ENCODE assay signal across 7 worm cellular contexts in genomic region chrV:5780713-5781360, ce11.
A peak's percentile ranks its signal among the peaks of the same experiment; 100 is the strongest.
TF ChIP-seq lines count a peak whose summit lies in the region.

F44E7.5 (minus strand) TSS chrV:5780922.

TF ChIP-seq in whole organism, L1 larva, 84 proteins besides CTCF, POLR2A, EP300 and RAD21 (continues in another document):
- TF ChIP-seq sptf-1 (tag; optimal IDR thresholded peaks at IDR 0.05; lab: Kevin White, UChicago), result no peak
- peak; percentile 31 to 78 (median 41) for TF ChIP-seq ceh-82 (tag; optimal IDR thresholded peaks at IDR 0.05; lab: Kevin White, UChicago)
- no peak for TF ChIP-seq mef-2 (tag; optimal IDR thresholded peaks at IDR 0.05; lab: Kevin White, UChicago)
- no peak for TF ChIP-seq efl-3 (GFP tag; optimal IDR thresholded peaks at IDR 0.05; lab: Kevin White, UChicago)
- TF ChIP-seq C34B4.2 (tag; optimal IDR thresholded peaks at IDR 0.05; lab: Kevin White, UChicago), result no peak
- TF ChIP-seq nhr-90 (tag; optimal IDR thresholded peaks at IDR 0.05; lab: Kevin White, UChicago; ENCODE audit: poor library complexity), result peak; percentile 83
- no peak for TF ChIP-seq unc-62 (GFP tag; optimal IDR thresholded peaks at IDR 0.05; lab: Kevin White, UChicago)
- peak; percentile 72 for TF ChIP-seq snu-23 (GFP tag; optimal IDR thresholded peaks at IDR 0.05; lab: Kevin White, UChicago)
- peak in 3 of 6 experiments; percentile 11 to 74 (median 51) for TF ChIP-seq elt-3 (tag; optimal IDR thresholded peaks at IDR 0.05; lab: Kevin White, UChicago)
- no peak for TF ChIP-seq ets-5 (GFP tag; IDR thresholded peaks at IDR 0.05; lab: Robert Waterston, UW)
- TF ChIP-seq pqm-1 (tag; optimal IDR thresholded peaks at IDR 0.05; lab: Kevin White, UChicago), result no peak
- TF ChIP-seq lin-14 (GFP tag; optimal IDR thresholded peaks at IDR 0.05; lab: Kevin White, UChicago), result peak; percentile 92
- no peak for TF ChIP-seq unc-30 (tag; optimal IDR thresholded peaks at IDR 0.05; lab: Kevin White, UChicago)

TF ChIP-seq in whole organism, L2 larva, 48 proteins besides CTCF, POLR2A, EP300 and RAD21 (continues in another document):
- no peak for TF ChIP-seq unc-62 (GFP tag; optimal IDR thresholded peaks at IDR 0.05; lab: Kevin White, UChicago)
- TF ChIP-seq skn-1 (tag; optimal IDR thresholded peaks at IDR 0.05; lab: Kevin White, UChicago), result no peak
- peak; percentile 65 for TF ChIP-seq gmeb-1 (tag; optimal IDR thresholded peaks at IDR 0.05; lab: Kevin White, UChicago)
- TF ChIP-seq alr-1 (tag; optimal IDR thresholded peaks at IDR 0.05; lab: Kevin White, UChicago), result no peak
- TF ChIP-seq mab-5 (tag; optimal IDR thresholded peaks at IDR 0.05; lab: Kevin White, UChicago), result no peak
- peak; percentile 91 for TF ChIP-seq fos-1 (tag; optimal IDR thresholded peaks at IDR 0.05; lab: Kevin White, UChicago)
- peak; percentile 72 for TF ChIP-seq sma-9 (GFP tag; optimal IDR thresholded peaks at IDR 0.05; lab: Kevin White, UChicago)
- TF ChIP-seq sma-9 (tag; optimal IDR thresholded peaks at IDR 0.05; lab: Kevin White, UChicago), result no peak
- peak; percentile 43 for TF ChIP-seq Y55F3AM.14 (GFP tag; optimal IDR thresholded peaks at IDR 0.05; lab: Kevin White, UChicago)
- no peak for TF ChIP-seq nhr-23 (tag; optimal IDR thresholded peaks at IDR 0.05; lab: Kevin White, UChicago)
- peak; percentile 61 to 76 for TF ChIP-seq mdl-1 (tag; optimal IDR thresholded peaks at IDR 0.05; lab: Kevin White, UChicago)
- peak; percentile 70 for TF ChIP-seq lin-13 (GFP tag; optimal IDR thresholded peaks at IDR 0.05; lab: Kevin White, UChicago)
- TF ChIP-seq nhr-12 (tag; optimal IDR thresholded peaks at IDR 0.05; lab: Kevin White, UChicago), result no peak
- peak; percentile 81 for TF ChIP-seq crh-2 (tag; optimal IDR thresholded peaks at IDR 0.05; lab: Kevin White, UChicago)

TF ChIP-seq in whole organism, L3 larva, 47 proteins besides CTCF, POLR2A, EP300 and RAD21 (continues in another document):
- TF ChIP-seq daf-12 (tag; optimal IDR thresholded peaks at IDR 0.05; lab: Kevin White, UChicago) (no peak), zag-1 (tag; optimal IDR thresholded peaks at IDR 0.05; lab: Kevin White, UChicago) (no peak), ceh-28 (tag; optimal IDR thresholded peaks at IDR 0.05; lab: Kevin White, UChicago) (no peak), R02D3.7 (tag; optimal IDR thresholded peaks at IDR 0.05; lab: Kevin White, UChicago) (peak; percentile 15), ceh-16 (tag; optimal IDR thresholded peaks at IDR 0.05; lab: Kevin White, UChicago) (no peak), ztf-11 (tag; optimal IDR thresholded peaks at IDR 0.05; lab: Kevin White, UChicago) (no peak), nhr-12 (tag; optimal IDR thresholded peaks at IDR 0.05; lab: Kevin White, UChicago) (no peak), skn-1 (tag; optimal IDR thresholded peaks at IDR 0.05; lab: Kevin White, UChicago) (peak; percentile 32), unc-62 (GFP tag; optimal IDR thresholded peaks at IDR 0.05; lab: Kevin White, UChicago) (no peak), fkh-2 (tag; optimal IDR thresholded peaks at IDR 0.05; lab: Kevin White, UChicago) (no peak), nhr-28 (tag; optimal IDR thresholded peaks at IDR 0.05; lab: Kevin White, UChicago) (no peak), ceh-9 (tag; optimal IDR thresholded peaks at IDR 0.05; lab: Kevin White, UChicago) (no peak), snpc-4 (tag; optimal IDR thresholded peaks at IDR 0.05; lab: Kevin White, UChicago) (peak; percentile 34), mml-1 (tag; optimal IDR thresholded peaks at IDR 0.05; lab: Kevin White, UChicago) (no peak)

TF ChIP-seq in whole organism, L4 larva, 104 proteins besides CTCF, POLR2A, EP300 and RAD21 (continues in another document):
- peak; percentile 14 for TF ChIP-seq nhr-76 (tag; optimal IDR thresholded peaks at IDR 0.05; lab: Kevin White, UChicago)
- TF ChIP-seq zip-11 (GFP tag; IDR thresholded peaks at IDR 0.05; lab: Robert Waterston, UW), result peak; percentile 95
- TF ChIP-seq pqm-1 (tag; optimal IDR thresholded peaks at IDR 0.05; lab: Kevin White, UChicago), result peak; percentile 71
- 0 out of 2 replicates have a peak, but pooled peaks have one; percentile 45 for TF ChIP-seq ceh-20 (GFP tag; IDR thresholded peaks at IDR 0.05; lab: Robert Waterston, UW)
- TF ChIP-seq nhr-102 (tag; optimal IDR thresholded peaks at IDR 0.05; lab: Kevin White, UChicago), result peak; percentile 43
- TF ChIP-seq mep-1 (tag; optimal IDR thresholded peaks at IDR 0.05; lab: Kevin White, UChicago), result peak; percentile 88
- peak; percentile 65 for TF ChIP-seq dmd-6 (GFP tag; IDR thresholded peaks at IDR 0.05; lab: Robert Waterston, UW)
- TF ChIP-seq nhr-48 (tag; optimal IDR thresholded peaks at IDR 0.05; lab: Kevin White, UChicago), result peak; percentile 67
- peak; percentile 29 for TF ChIP-seq cey-2 (tag; optimal IDR thresholded peaks at IDR 0.05; lab: Kevin White, UChicago; ENCODE audit: borderline replicate concordance, insufficient read depth)
- TF ChIP-seq hif-1 (tag; optimal IDR thresholded peaks at IDR 0.05; lab: Kevin White, UChicago), result peak in 1 of 2 experiments; percentile 12
- no peak; the same call in none of the 2 replicates for TF ChIP-seq lin-38 (GFP tag; IDR thresholded peaks at IDR 0.05; lab: Robert Waterston, UW)
- peak; percentile 100 for TF ChIP-seq spr-3 (GFP tag; optimal IDR thresholded peaks at IDR 0.05; lab: Kevin White, UChicago)
- no peak for TF ChIP-seq aly-2 (tag; optimal IDR thresholded peaks at IDR 0.05; lab: Kevin White, UChicago)

TF ChIP-seq in whole organism, late embryonic, 69 proteins besides CTCF, POLR2A, EP300 and RAD21:
- TF ChIP-seq ceh-31 (tag; optimal IDR thresholded peaks at IDR 0.05; lab: Kevin White, UChicago) (peak; percentile 52), ceh-19 (GFP tag; optimal IDR thresholded peaks at IDR 0.05; lab: Kevin White, UChicago) (no peak)

TF ChIP-seq in whole organism, mixed stage, embryonic, 35 proteins besides CTCF, POLR2A, EP300 and RAD21:
- TF ChIP-seq unc-120 (tag; optimal IDR thresholded peaks at IDR 0.05; lab: Kevin White, UChicago; ENCODE audit: poor library complexity, severe bottlenecking), result peak; percentile 8
- TF ChIP-seq lin-13 (tag; optimal IDR thresholded peaks at IDR 0.05; lab: Kevin White, UChicago), result no peak
- peak; percentile 2 for TF ChIP-seq ces-1 (GFP tag; optimal IDR thresholded peaks at IDR 0.05; lab: Kevin White, UChicago)
- TF ChIP-seq lsy-2 (tag; optimal IDR thresholded peaks at IDR 0.05; lab: Kevin White, UChicago), result peak; percentile 20
- peak; percentile 60 for TF ChIP-seq zip-8 (tag; optimal IDR thresholded peaks at IDR 0.05; lab: Kevin White, UChicago)
- peak; percentile 37 for TF ChIP-seq ceh-39 (tag; optimal IDR thresholded peaks at IDR 0.05; lab: Kevin White, UChicago)

TF ChIP-seq in whole organism, young adult, 124 proteins besides CTCF, POLR2A, EP300 and RAD21 (continues in another document):
- TF ChIP-seq B0261.1 (tag; optimal IDR thresholded peaks at IDR 0.05; lab: Kevin White, UChicago), result no peak
- TF ChIP-seq egrh-3 (GFP tag; IDR thresholded peaks at IDR 0.05; lab: Robert Waterston, UW), result peak; percentile 24; the same call in 1 of the 2 replicates
- no peak for TF ChIP-seq bed-1 (GFP tag; IDR thresholded peaks at IDR 0.05; lab: Robert Waterston, UW)
- no peak for TF ChIP-seq athp-1 (tag; optimal IDR thresholded peaks at IDR 0.05; lab: Kevin White, UChicago)
- no peak for TF ChIP-seq F10E7.11 (tag; optimal IDR thresholded peaks at IDR 0.05; lab: Kevin White, UChicago)
- TF ChIP-seq B0019.2 (GFP tag; conservative IDR thresholded peaks at IDR 0.05; lab: Robert Waterston, UW), result no peak
- peak; percentile 91 for TF ChIP-seq nhr-80 (tag; optimal IDR thresholded peaks at IDR 0.05; lab: Kevin White, UChicago)
- TF ChIP-seq dox-1 (GFP tag; IDR thresholded peaks at IDR 0.05; lab: Robert Waterston, UW), result peak; percentile 81
- TF ChIP-seq lsl-1 (GFP tag; optimal IDR thresholded peaks at IDR 0.05; lab: Kevin White, UChicago), result peak; percentile 79
- 0 out of 2 replicates have a peak, but pooled peaks have one; percentile 41 for TF ChIP-seq B0336.3 (GFP tag; IDR thresholded peaks at IDR 0.05; lab: Robert Waterston, UW)
- no peak for TF ChIP-seq snpc-1.3 (tag; optimal IDR thresholded peaks at IDR 0.05; lab: Kevin White, UChicago; ENCODE audit: insufficient read depth)
- peak; percentile 100 for TF ChIP-seq F57C9.4 (tag; optimal IDR thresholded peaks at IDR 0.05; lab: Kevin White, UChicago)
- TF ChIP-seq F33H1.4 (GFP tag; IDR thresholded peaks at IDR 0.05; lab: Robert Waterston, UW), result peak; percentile 76
- TF ChIP-seq lin-26 (GFP tag; IDR thresholded peaks at IDR 0.05; lab: Robert Waterston, UW), result peak; percentile 68; the same call in 1 of the 2 replicates
- TF ChIP-seq madf-6 (GFP tag; IDR thresholded peaks at IDR 0.05; lab: Robert Waterston, UW), result peak; percentile 56; the same call in 1 of the 2 replicates
- no peak for TF ChIP-seq ccch-3 (GFP tag; optimal IDR thresholded peaks at IDR 0.05; lab: Kevin White, UChicago)
- TF ChIP-seq tbp1 (GFP tag; optimal IDR thresholded peaks at IDR 0.05; lab: Kevin White, UChicago), result peak; percentile 36
- no peak for TF ChIP-seq unc-130 (GFP tag; optimal IDR thresholded peaks at IDR 0.05; lab: Kevin White, UChicago)
- no peak for TF ChIP-seq madf-8 (GFP tag; conservative IDR thresholded peaks at IDR 0.05; lab: Robert Waterston, UW)
- TF ChIP-seq ceh-27 (GFP tag; optimal IDR thresholded peaks at IDR 0.05; lab: Kevin White, UChicago), result no peak
- peak; percentile 89 for TF ChIP-seq ztf-26 (tag; optimal IDR thresholded peaks at IDR 0.05; lab: Kevin White, UChicago)
- TF ChIP-seq mcd-1 (GFP tag; IDR thresholded peaks at IDR 0.05; lab: Robert Waterston, UW), result peak; percentile 53
- TF ChIP-seq attf-3 (GFP tag; conservative IDR thresholded peaks at IDR 0.05; lab: Robert Waterston, UW), result no peak
- no peak for TF ChIP-seq hrde-1 (tag; optimal IDR thresholded peaks at IDR 0.05; lab: Kevin White, UChicago; ENCODE audit: borderline replicate concordance)
- peak; percentile 40 for TF ChIP-seq K12H6.12 (tag; optimal IDR thresholded peaks at IDR 0.05; lab: Kevin White, UChicago)
- peak; percentile 80 for TF ChIP-seq hmg-1.2 (GFP tag; IDR thresholded peaks at IDR 0.05; lab: Robert Waterston, UW)
- no peak for TF ChIP-seq F39B2.1 (GFP tag; IDR thresholded peaks at IDR 0.05; lab: Robert Waterston, UW)
- no peak for TF ChIP-seq ztf-3 (GFP tag; optimal IDR thresholded peaks at IDR 0.05; lab: Kevin White, UChicago)
- TF ChIP-seq nhr-179 (tag; optimal IDR thresholded peaks at IDR 0.05; lab: Kevin White, UChicago), result no peak
- no peak for TF ChIP-seq F55B11.4 (tag; optimal IDR thresholded peaks at IDR 0.05; lab: Kevin White, UChicago; ENCODE audit: borderline replicate concordance, insufficient read depth)
- no peak for TF ChIP-seq him-1 (tag; optimal IDR thresholded peaks at IDR 0.05; lab: Kevin White, UChicago)
- TF ChIP-seq F52B5.7 (tag; optimal IDR thresholded peaks at IDR 0.05; lab: Kevin White, UChicago), result no peak
- peak; percentile 60 for TF ChIP-seq gei-17 (GFP tag; optimal IDR thresholded peaks at IDR 0.05; lab: Kevin White, UChicago)
- TF ChIP-seq snpc-4 (GFP tag; optimal IDR thresholded peaks at IDR 0.05; lab: Kevin White, UChicago), result no peak
- peak in 3 of 4 experiments; percentile 3 to 57 (median 33) for TF ChIP-seq snpc-4 (tag; optimal IDR thresholded peaks at IDR 0.05; lab: Kevin White, UChicago)
